Fruit fly (Drosophila melanogaster) whole organism, embryonic: Measurements from ENCODE around the gene dbf.

ENCODE experiments used
- Antp ChIP-seq: fragments of 200-800 bp; sonication (Bioruptor generic); optimal IDR thresholded peaks from 3 replicates; lab custom pipeline; 2016; ENCODE audit warnings: missing biosample characterization, missing genetic modification characterization
- Atf6 ChIP-seq: fragments of 200-800 bp; sonication (Bioruptor generic); IDR thresholded peaks from 2 replicates; pipeline ENCODE4 v1.3.6; 2022; ENCODE audit warnings: missing biosample characterization, missing genetic modification characterization
- CG10274 ChIP-seq: fragments of 200-800 bp; sonication (Bioruptor generic); optimal IDR thresholded peaks from 3 replicates; lab custom pipeline; 2017; ENCODE audit warnings: missing biosample characterization, mild to moderate bottlenecking, missing genetic modification characterization
- CG10565 ChIP-seq: fragments of 200-800 bp; sonication (Bioruptor generic); optimal IDR thresholded peaks from 3 replicates; lab custom pipeline; 2016; ENCODE audit warnings: missing biosample characterization, mild to moderate bottlenecking, missing genetic modification characterization
- CG11696 ChIP-seq: fragments of 200-800 bp; sonication (Bioruptor generic); IDR thresholded peaks from 2 replicates; pipeline ENCODE4 v1.3.6; 2022; ENCODE audit warnings: missing biosample characterization, missing genetic modification characterization
- CG12391 ChIP-seq: fragments of 200-800 bp; sonication (Bioruptor generic); optimal IDR thresholded peaks from 3 replicates; lab custom pipeline; 2018; ENCODE audit warnings: missing biosample characterization, mild to moderate bottlenecking, missing genetic modification characterization, moderate library complexity
- CG15269 ChIP-seq: fragments of 200-800 bp; sonication (Bioruptor generic); optimal IDR thresholded peaks from 2 replicates; lab custom pipeline; 2018; ENCODE audit warnings: missing biosample characterization, mild to moderate bottlenecking, missing genetic modification characterization, moderate library complexity
- CG1603 ChIP-seq: fragments of 200-800 bp; sonication (Bioruptor generic); optimal IDR thresholded peaks from 2 replicates; lab custom pipeline; 2019; ENCODE audit warnings: missing biosample characterization, mild to moderate bottlenecking, missing genetic modification characterization, moderate library complexity
- CG16813 ChIP-seq: fragments of 200-800 bp; sonication (Bioruptor generic); IDR thresholded peaks from 3 replicates; pipeline ENCODE4 v1.3.6; 2022; ENCODE audit warnings: missing biosample characterization, missing genetic modification characterization; ENCODE audit not compliant: partially characterized antibody
- CG16815 ChIP-seq: fragments of 200-800 bp; sonication (Bioruptor generic); optimal IDR thresholded peaks from 3 replicates; lab custom pipeline; 2017; ENCODE audit warnings: missing biosample characterization, mild to moderate bottlenecking, missing genetic modification characterization
- CG17612 ChIP-seq: fragments of 200-800 bp; sonication (Bioruptor generic); IDR thresholded peaks from 2 replicates; pipeline ENCODE4 v1.3.6; 2022; ENCODE audit warnings: missing biosample characterization, missing genetic modification characterization
- CG30020 ChIP-seq: fragments of 200-800 bp; optimal IDR thresholded peaks from 2 replicates; lab custom pipeline; 2019; ENCODE audit warnings: missing biosample characterization, mild to moderate bottlenecking, missing genetic modification characterization, moderate library complexity
- CG31224 ChIP-seq: fragments of 200-800 bp; sonication (Bioruptor generic); IDR thresholded peaks from 2 replicates; pipeline ENCODE4 v1.3.6; 2022; ENCODE audit warnings: missing biosample characterization, missing genetic modification characterization
- CG4282 ChIP-seq: fragments of 200-800 bp; sonication (Bioruptor generic); optimal IDR thresholded peaks from 2 replicates; lab custom pipeline; 2016; ENCODE audit warnings: missing biosample characterization, missing genetic modification characterization
- CG4360 ChIP-seq: fragments of 200-800 bp; sonication (Bioruptor generic); IDR thresholded peaks from 2 replicates; pipeline ENCODE4 v1.3.6; 2022; ENCODE audit warnings: missing biosample characterization, missing genetic modification characterization
- CG6813 ChIP-seq: fragments of 200-800 bp; sonication (Bioruptor generic); optimal IDR thresholded peaks from 2 replicates; lab custom pipeline; 2017; ENCODE audit warnings: missing biosample characterization, missing genetic modification characterization, mild to moderate bottlenecking, moderate library complexity, missing genetic modification reagents
- CG8281 ChIP-seq: fragments of 200-800 bp; sonication (Bioruptor generic); optimal IDR thresholded peaks from 2 replicates; lab custom pipeline; 2018; ENCODE audit warnings: missing biosample characterization, mild to moderate bottlenecking, missing genetic modification characterization, moderate library complexity
- CG8388 ChIP-seq: fragments of 200-800 bp; sonication (Bioruptor generic); optimal IDR thresholded peaks from 2 replicates; lab custom pipeline; 2019; ENCODE audit warnings: missing biosample characterization, mild to moderate bottlenecking, missing genetic modification characterization, moderate library complexity
- CG9797 ChIP-seq: fragments of 200-800 bp; sonication (Bioruptor generic); optimal IDR thresholded peaks from 3 replicates; lab custom pipeline; 2018; ENCODE audit warnings: missing biosample characterization, mild to moderate bottlenecking, missing genetic modification characterization
- Dfd ChIP-seq, 2 experiments: fragments of >200 bp; optimal IDR thresholded peaks; 2 replicates each; lab custom pipeline; 2017; ENCODE audit warnings: missing biosample characterization in 2 of 2, missing genetic modification characterization in 2 of 2
- GATAe ChIP-seq: fragments of 200-800 bp; sonication (Bioruptor generic); conservative IDR thresholded peaks from 2 replicates; pipeline ENCODE4 v1.3.6; 2022; ENCODE audit warnings: missing biosample characterization, missing genetic modification characterization
- Gsc ChIP-seq: fragments of 200-800 bp; sonication (Bioruptor generic); IDR thresholded peaks from 2 replicates; pipeline ENCODE4 v1.3.6; 2022; ENCODE audit warnings: missing biosample characterization, missing genetic modification characterization
- Gug ChIP-seq: fragments of 200-800 bp; sonication (Bioruptor generic); IDR thresholded peaks from 4 replicates; pipeline ENCODE4 v1.3.6; 2022; ENCODE audit warnings: missing biosample characterization, missing genetic modification characterization
- HmgD ChIP-seq: fragments of 200-800 bp; sonication (Bioruptor generic); optimal IDR thresholded peaks from 3 replicates; lab custom pipeline; 2016; ENCODE audit warnings: missing biosample characterization, missing genetic modification characterization
- Hr51 ChIP-seq, 2 experiments: fragments of 200-800 bp; sonication (Bioruptor generic); optimal IDR thresholded peaks; 2 replicates in 1 of 2; 3 replicates in 1 of 2; lab custom pipeline; 2016 to 2018; ENCODE audit warnings: missing biosample characterization in 2 of 2, missing genetic modification characterization in 2 of 2, mild to moderate bottlenecking in 1 of 2, moderate library complexity in 1 of 2
- MBD-R2 ChIP-seq: fragments of 200-800 bp; sonication (Bioruptor generic); IDR thresholded peaks from 2 replicates; pipeline ENCODE4 v1.3.6; 2022; ENCODE audit warnings: missing biosample characterization, missing genetic modification characterization
- NC2α ChIP-seq: fragments of 200-800 bp; sonication (Bioruptor generic); optimal IDR thresholded peaks from 2 replicates; lab custom pipeline; 2016; ENCODE audit warnings: missing biosample characterization, missing genetic modification characterization
- Oli ChIP-seq: fragments of 200-800 bp; sonication (Bioruptor generic); optimal IDR thresholded peaks from 2 replicates; lab custom pipeline; 2018; ENCODE audit warnings: missing biosample characterization, mild to moderate bottlenecking, missing genetic modification characterization, moderate library complexity
- Scr ChIP-seq: fragments of 200-800 bp; sonication (Bioruptor generic); IDR thresholded peaks from 2 replicates; pipeline ENCODE4 v1.3.6; 2022; ENCODE audit warnings: missing biosample characterization, missing genetic modification characterization; ENCODE audit not compliant: partially characterized antibody
- Usf ChIP-seq: fragments of 200-800 bp; sonication (Bioruptor generic); optimal IDR thresholded peaks from 2 replicates; lab custom pipeline; 2017; ENCODE audit warnings: missing genotype, missing biosample characterization, missing genetic modification characterization
- Xbp1 ChIP-seq: fragments of 200-800 bp; sonication (Bioruptor generic); optimal IDR thresholded peaks from 3 replicates; lab custom pipeline; 2016; ENCODE audit warnings: missing biosample characterization, mild to moderate bottlenecking, missing genetic modification characterization
- amos ChIP-seq: fragments of 200-800 bp; sonication (Bioruptor generic); IDR thresholded peaks from 2 replicates; pipeline ENCODE4 v1.3.6; 2022; ENCODE audit warnings: missing biosample characterization, missing genetic modification characterization; ENCODE audit not compliant: partially characterized antibody
- cad ChIP-seq: fragments of >200 bp; optimal IDR thresholded peaks from 2 replicates; lab custom pipeline; 2017; ENCODE audit warnings: missing biosample characterization, missing genetic modification characterization
- dysf ChIP-seq: fragments of 200-800 bp; sonication (Bioruptor generic); IDR thresholded peaks from 3 replicates; pipeline ENCODE4 v1.3.6; 2022; ENCODE audit warnings: missing biosample characterization, missing genetic modification characterization
- fd102C ChIP-seq: fragments of 200-800 bp; sonication (Bioruptor generic); optimal IDR thresholded peaks from 2 replicates; lab custom pipeline; 2018; ENCODE audit warnings: missing biosample characterization, mild to moderate bottlenecking, missing genetic modification characterization, moderate library complexity
- gsb-n ChIP-seq: fragments of 200-800 bp; sonication (Bioruptor generic); optimal IDR thresholded peaks from 3 replicates; lab custom pipeline; 2018; ENCODE audit warnings: missing biosample characterization, mild to moderate bottlenecking, missing genetic modification characterization
- hbn ChIP-seq: fragments of 200-800 bp; sonication (Bioruptor generic); IDR thresholded peaks from 2 replicates; pipeline ENCODE4 v1.3.6; 2022; ENCODE audit warnings: missing biosample characterization, missing genetic modification characterization; ENCODE audit not compliant: partially characterized antibody
- jumu ChIP-seq: fragments of 200-800 bp; sonication (Bioruptor generic); optimal IDR thresholded peaks from 3 replicates; lab custom pipeline; 2016; ENCODE audit warnings: missing biosample characterization, missing genetic modification characterization
- klu ChIP-seq: fragments of 200-800 bp; sonication (Bioruptor generic); IDR thresholded peaks from 2 replicates; pipeline ENCODE4 v1.3.6; 2022; ENCODE audit warnings: missing biosample characterization, missing genetic modification characterization
- lab ChIP-seq: fragments of 200-800 bp; sonication (Bioruptor generic); optimal IDR thresholded peaks from 3 replicates; lab custom pipeline; 2017; ENCODE audit warnings: missing biosample characterization, missing genetic modification characterization, mild to moderate bottlenecking, moderate library complexity, missing genetic modification reagents
- maf-S ChIP-seq: fragments of 200-800 bp; sonication (Bioruptor generic); optimal IDR thresholded peaks from 2 replicates; lab custom pipeline; 2016; ENCODE audit warnings: missing biosample characterization, missing genetic modification characterization
- nerfin-1 ChIP-seq: fragments of 200-800 bp; sonication (Bioruptor generic); optimal IDR thresholded peaks from 3 replicates; lab custom pipeline; 2019; ENCODE audit warnings: missing biosample characterization, mild to moderate bottlenecking, missing genetic modification characterization, moderate library complexity
- pho ChIP-seq: fragments of 200-800 bp; sonication (Bioruptor generic); optimal IDR thresholded peaks from 2 replicates; lab custom pipeline; 2016; ENCODE audit warnings: missing biosample characterization, missing genetic modification characterization
- pros ChIP-seq: fragments of 200-800 bp; sonication (Bioruptor generic); optimal IDR thresholded peaks from 3 replicates; lab custom pipeline; 2019; ENCODE audit warnings: missing biosample characterization, mild to moderate bottlenecking, missing genetic modification characterization, moderate library complexity
- toy ChIP-seq: fragments of 200-800 bp; sonication (Bioruptor generic); IDR thresholded peaks from 2 replicates; pipeline ENCODE4 v1.3.6; 2022; ENCODE audit warnings: missing biosample characterization, missing genetic modification characterization
- tup ChIP-seq: fragments of 200-800 bp; sonication (Bioruptor generic); optimal IDR thresholded peaks from 2 replicates; lab custom pipeline; 2016; ENCODE audit warnings: missing biosample characterization, mild to moderate bottlenecking, missing genetic modification characterization, moderate library complexity
- unpg ChIP-seq: fragments of 200-800 bp; sonication (Bioruptor generic); optimal IDR thresholded peaks from 3 replicates; lab custom pipeline; 2018; ENCODE audit warnings: missing biosample characterization, mild to moderate bottlenecking, missing genetic modification characterization, moderate library complexity
- vvl ChIP-seq: fragments of 200-800 bp; sonication (Bioruptor generic); IDR thresholded peaks from 2 replicates; pipeline ENCODE4 v1.3.6; 2022; ENCODE audit warnings: missing biosample characterization, missing genetic modification characterization
- wdn ChIP-seq: fragments of 200-800 bp; sonication (Bioruptor generic); IDR thresholded peaks from 2 replicates; pipeline ENCODE4 v1.3.6; 2022; ENCODE audit warnings: missing biosample characterization, missing genetic modification characterization
- yki ChIP-seq: fragments of >200 bp; optimal IDR thresholded peaks from 3 replicates; lab custom pipeline; 2018

Gene dbf

dm6 chr2L:10676933-10677714 is 25.7 kb downstream of the dbf start, which contains the start of gene CG17104 (continued):
- TF ChIP-seq cad (GFP tag; lab: Kevin White, UChicago) (no peak), Dfd (GFP tag; optimal IDR thresholded peaks at IDR 0.05; lab: Kevin White, UChicago) (no peak), unpg (GFP tag; lab: Kevin White, UChicago) (peak; percentile 48), klu (no peak), CG15269 (tag; lab: Kevin White, UChicago) (peak; percentile 65), CG10565 (GFP tag; lab: Kevin White, UChicago) (no peak), CG10274 (GFP tag; lab: Kevin White, UChicago) (no peak), CG4360 (no peak), tup (GFP tag; lab: Kevin White, UChicago) (no peak), hbn (no peak), Gsc (no peak), CG31224 (GFP tag; lab: Robert Waterston, UW) (no peak), jumu (GFP tag; lab: Kevin White, UChicago) (no peak), Atf6 (GFP tag; lab: Robert Waterston, UW) (no peak), CG4282 (GFP tag; lab: Kevin White, UChicago) (no peak), dysf (GFP tag; lab: Robert Waterston, UW) (peak; percentile 43; the same call in 1 of the 3 replicates), CG8388 (GFP tag; lab: Kevin White, UChicago) (no peak), CG30020 (no peak), GATAe (GFP tag; lab: Robert Waterston, UW) (no peak), CG16813 (GFP tag; lab: Robert Waterston, UW) (no peak), CG16815 (no peak), CG11696 (GFP tag; lab: Robert Waterston, UW) (no peak), amos (no peak), NC2α (GFP tag; lab: Kevin White, UChicago) (no peak), HmgD (GFP tag; lab: Kevin White, UChicago) (no peak), Antp (GFP tag; lab: Kevin White, UChicago) (no peak), CG9797 (no peak), vvl (no peak), Hr51 (GFP tag; optimal IDR thresholded peaks at IDR 0.05; lab: Kevin White, UChicago) (peak in 1 of 2 experiments; percentile 51), CG8281 (tag; lab: Kevin White, UChicago) (no peak), CG17612 (GFP tag; lab: Robert Waterston, UW) (no peak), lab (peak; percentile 32), toy (no peak), MBD-R2 (GFP tag; lab: Robert Waterston, UW) (no peak), CG12391 (tag; lab: Kevin White, UChicago) (peak; percentile 28), nerfin-1 (tag; lab: Kevin White, UChicago) (no peak), Usf (GFP tag; lab: Kevin White, UChicago) (no peak), Xbp1 (GFP tag; lab: Kevin White, UChicago) (peak; percentile 17), pho (GFP tag; lab: Kevin White, UChicago) (no peak), gsb-n (no peak), CG6813 (GFP tag; lab: Kevin White, UChicago) (no peak), fd102C (GFP tag; lab: Kevin White, UChicago) (no peak), Oli (tag; lab: Kevin White, UChicago) (peak; percentile 49), yki (lab: Kevin White, UChicago) (no peak), pros (no peak), Scr (GFP tag; lab: Robert Waterston, UW) (no peak), maf-S (GFP tag; lab: Kevin White, UChicago) (no peak), Gug (no peak), CG1603 (tag; lab: Kevin White, UChicago) (no peak), wdn (no peak)
